ENCODE assay signal across 4 worm cellular contexts in genomic region chrX:9743513-9743914, ce11.
A peak's percentile ranks its signal among the peaks of the same experiment; 100 is the strongest.
TF ChIP-seq lines count a peak whose summit lies in the region.
"Not testable (repeated sequence)": the region's sequence is repeated elsewhere in the genome, so short reads cannot be mapped to it uniquely, and the experiment has no call there.

No protein-coding gene starts in this region.

TF ChIP-seq in whole organism, L2 larva, 48 proteins besides CTCF, POLR2A, EP300 and RAD21 (continues in another document):
- TF ChIP-seq ceh-82 (tag; optimal IDR thresholded peaks at IDR 0.05; lab: Kevin White, UChicago) (peak; percentile 24), sma-9 (GFP tag; optimal IDR thresholded peaks at IDR 0.05; lab: Kevin White, UChicago) (peak; percentile 88), mab-5 (tag; optimal IDR thresholded peaks at IDR 0.05; lab: Kevin White, UChicago) (peak; percentile 56), sem-4 (tag; optimal IDR thresholded peaks at IDR 0.05; lab: Kevin White, UChicago) (peak; percentile 82), F13H6.1 (tag; optimal IDR thresholded peaks at IDR 0.05; lab: Kevin White, UChicago) (peak; percentile 90), zag-1 (tag; optimal IDR thresholded peaks at IDR 0.05; lab: Kevin White, UChicago) (peak; percentile 58), ztf-4 (tag; optimal IDR thresholded peaks at IDR 0.05; lab: Kevin White, UChicago) (peak; percentile 69), unc-55 (GFP tag; optimal IDR thresholded peaks at IDR 0.05; lab: Kevin White, UChicago) (peak; percentile 92), R02D3.7 (tag; optimal IDR thresholded peaks at IDR 0.05; lab: Kevin White, UChicago) (peak; percentile 12), mdl-1 (tag; optimal IDR thresholded peaks at IDR 0.05; lab: Kevin White, UChicago) (peak in 1 of 2 experiments; percentile 58), nhr-10 (tag; optimal IDR thresholded peaks at IDR 0.05; lab: Kevin White, UChicago) (peak; percentile 35), egl-27 (tag; optimal IDR thresholded peaks at IDR 0.05; lab: Kevin White, UChicago) (peak; percentile 87), fos-1 (tag; optimal IDR thresholded peaks at IDR 0.05; lab: Kevin White, UChicago) (peak; percentile 87), C34F6.9 (tag; optimal IDR thresholded peaks at IDR 0.05; lab: Kevin White, UChicago) (peak; percentile 85), lin-11 (tag; optimal IDR thresholded peaks at IDR 0.05; lab: Kevin White, UChicago) (peak; percentile 80), crh-2 (tag; optimal IDR thresholded peaks at IDR 0.05; lab: Kevin White, UChicago) (peak; percentile 83), Y55F3AM.14 (GFP tag; optimal IDR thresholded peaks at IDR 0.05; lab: Kevin White, UChicago) (peak; percentile 88), nhr-237 (tag; optimal IDR thresholded peaks at IDR 0.05; lab: Kevin White, UChicago) (peak; percentile 14), nhr-21 (tag; optimal IDR thresholded peaks at IDR 0.05; lab: Kevin White, UChicago) (peak; percentile 83), nhr-129 (tag; optimal IDR thresholded peaks at IDR 0.05; lab: Kevin White, UChicago) (peak; percentile 92), nhr-11 (tag; optimal IDR thresholded peaks at IDR 0.05; lab: Kevin White, UChicago) (peak; percentile 54), nhr-6 (tag; optimal IDR thresholded peaks at IDR 0.05; lab: Kevin White, UChicago) (peak; percentile 11)
- not testable (repeated sequence) for TF ChIP-seq sma-9 (tag; optimal IDR thresholded peaks at IDR 0.05; lab: Kevin White, UChicago)

TF ChIP-seq in whole organism, L4 larva, 104 proteins besides CTCF, POLR2A, EP300 and RAD21 (continues in another document):
- TF ChIP-seq dmd-8 (GFP tag; IDR thresholded peaks at IDR 0.05; lab: Robert Waterston, UW), result peak; percentile 99
- TF ChIP-seq F37D6.2 (tag; optimal IDR thresholded peaks at IDR 0.05; lab: Kevin White, UChicago), result peak; percentile 86
- peak; percentile 19 for TF ChIP-seq dpl-1 (GFP tag; optimal IDR thresholded peaks at IDR 0.05; lab: Kevin White, UChicago)
- peak; percentile 93 for TF ChIP-seq nhr-42 (GFP tag; IDR thresholded peaks at IDR 0.05; lab: Robert Waterston, UW)
- peak; percentile 98 for TF ChIP-seq ctbp-1 (GFP tag; IDR thresholded peaks at IDR 0.05; lab: Robert Waterston, UW)
- peak; percentile 99 for TF ChIP-seq F26F4.8 (GFP tag; conservative IDR thresholded peaks at IDR 0.05; lab: Robert Waterston, UW)
- TF ChIP-seq cey-2 (tag; optimal IDR thresholded peaks at IDR 0.05; lab: Kevin White, UChicago; ENCODE audit: borderline replicate concordance, insufficient read depth), result peak; percentile 9
- TF ChIP-seq gei-8 (GFP tag; optimal IDR thresholded peaks at IDR 0.05; lab: Kevin White, UChicago), result peak; percentile 91
- TF ChIP-seq set-16 (GFP tag; IDR thresholded peaks at IDR 0.05; lab: Robert Waterston, UW), result peak; percentile 70
- peak; percentile 86 for TF ChIP-seq nhr-48 (tag; optimal IDR thresholded peaks at IDR 0.05; lab: Kevin White, UChicago)
- TF ChIP-seq rbr-2 (tag; optimal IDR thresholded peaks at IDR 0.05; lab: Kevin White, UChicago), result peak; percentile 95
- peak; percentile 98 for TF ChIP-seq tra-1 (GFP tag; IDR thresholded peaks at IDR 0.05; lab: Robert Waterston, UW)
- TF ChIP-seq dmd-6 (GFP tag; IDR thresholded peaks at IDR 0.05; lab: Robert Waterston, UW), result peak; percentile 93
- TF ChIP-seq lim-7 (GFP tag; IDR thresholded peaks at IDR 0.05; lab: Robert Waterston, UW), result peak; percentile 99
- TF ChIP-seq zip-11 (GFP tag; IDR thresholded peaks at IDR 0.05; lab: Robert Waterston, UW), result peak; percentile 89
- TF ChIP-seq fkh-10 (GFP tag; optimal IDR thresholded peaks at IDR 0.05; lab: Kevin White, UChicago), result peak; percentile 84
- TF ChIP-seq nhr-11 (tag; optimal IDR thresholded peaks at IDR 0.05; lab: Kevin White, UChicago), result peak; percentile 78
- TF ChIP-seq nhr-102 (tag; optimal IDR thresholded peaks at IDR 0.05; lab: Kevin White, UChicago), result peak; percentile 92
- TF ChIP-seq unc-62 (GFP tag; optimal IDR thresholded peaks at IDR 0.05 in 1 of 2; lab: Kevin White, UChicago), result peak in 1 of 2 experiments; percentile 96
- not testable (repeated sequence) for TF ChIP-seq unc-62 (tag; optimal IDR thresholded peaks at IDR 0.05; lab: Kevin White, UChicago)
- TF ChIP-seq dmd-9 (GFP tag; IDR thresholded peaks at IDR 0.05; lab: Robert Waterston, UW), result peak; percentile 93
- peak; percentile 84; the same call in 1 of the 2 replicates for TF ChIP-seq tag-97 (GFP tag; IDR thresholded peaks at IDR 0.05; lab: Robert Waterston, UW)

TF ChIP-seq in whole organism, late embryonic, 69 proteins besides CTCF, POLR2A, EP300 and RAD21 (continues in another document):
- TF ChIP-seq che-1 (tag; optimal IDR thresholded peaks at IDR 0.05; lab: Kevin White, UChicago) (peak; percentile 95), eyg-1 (tag; optimal IDR thresholded peaks at IDR 0.05; lab: Kevin White, UChicago) (peak; percentile 97), hlh-30 (tag; optimal IDR thresholded peaks at IDR 0.05; lab: Kevin White, UChicago; ENCODE audit: insufficient read depth) (peak; percentile 43), ceh-24 (tag; optimal IDR thresholded peaks at IDR 0.05; lab: Kevin White, UChicago) (peak; percentile 91), unc-55 (GFP tag; optimal IDR thresholded peaks at IDR 0.05; lab: Kevin White, UChicago) (peak; percentile 5), nhr-232 (tag; optimal IDR thresholded peaks at IDR 0.05; lab: Kevin White, UChicago) (peak; percentile 95), ztf-16 (tag; optimal IDR thresholded peaks at IDR 0.05; lab: Kevin White, UChicago) (peak; percentile 98), hlh-6 (tag; optimal IDR thresholded peaks at IDR 0.05; lab: Kevin White, UChicago) (peak; percentile 99), tbx-2 (tag; optimal IDR thresholded peaks at IDR 0.05; lab: Kevin White, UChicago) (peak; percentile 95), ceh-14 (tag; optimal IDR thresholded peaks at IDR 0.05; lab: Kevin White, UChicago) (peak; percentile 96), unc-86 (tag; optimal IDR thresholded peaks at IDR 0.05; lab: Kevin White, UChicago) (peak; percentile 96), T23F11.4 (GFP tag; optimal IDR thresholded peaks at IDR 0.05; lab: Kevin White, UChicago) (peak; percentile 92), unc-3 (GFP tag; conservative IDR thresholded peaks at IDR 0.05; lab: Robert Waterston, UW) (peak; percentile 98), unc-3 (tag; optimal IDR thresholded peaks at IDR 0.05; lab: Kevin White, UChicago) (peak; percentile 94), elt-4 (tag; optimal IDR thresholded peaks at IDR 0.05; lab: Kevin White, UChicago) (peak; percentile 98), K02D7.2 (tag; optimal IDR thresholded peaks at IDR 0.05; lab: Kevin White, UChicago) (peak; percentile 94), mec-3 (tag; optimal IDR thresholded peaks at IDR 0.05; lab: Kevin White, UChicago; ENCODE audit: borderline replicate concordance) (peak; percentile 86), ttx-3 (tag; optimal IDR thresholded peaks at IDR 0.05; lab: Kevin White, UChicago) (peak; percentile 95), rnt-1 (tag; optimal IDR thresholded peaks at IDR 0.05; lab: Kevin White, UChicago) (peak; percentile 95), syd-9 (tag; optimal IDR thresholded peaks at IDR 0.05; lab: Kevin White, UChicago) (peak; percentile 96), Y22D7AL.16 (tag; optimal IDR thresholded peaks at IDR 0.05; lab: Kevin White, UChicago) (peak; percentile 89), madf-2 (tag; optimal IDR thresholded peaks at IDR 0.05; lab: Kevin White, UChicago) (peak; percentile 95), ref-2 (tag; optimal IDR thresholded peaks at IDR 0.05; lab: Kevin White, UChicago) (peak; percentile 96), ceh-2 (tag; optimal IDR thresholded peaks at IDR 0.05; lab: Kevin White, UChicago) (peak; percentile 93), pqm-1 (tag; optimal IDR thresholded peaks at IDR 0.05; lab: Kevin White, UChicago) (peak; percentile 98)

TF ChIP-seq in whole organism, mixed stage, embryonic, 35 proteins besides CTCF, POLR2A, EP300 and RAD21:
- TF ChIP-seq pha-4 (tag; optimal IDR thresholded peaks at IDR 0.05; lab: Kevin White, UChicago), result peak; percentile 61
- TF ChIP-seq nhr-12 (tag; optimal IDR thresholded peaks at IDR 0.05; lab: Kevin White, UChicago), result peak; percentile 31
- peak; percentile 95 for TF ChIP-seq unc-120 (tag; optimal IDR thresholded peaks at IDR 0.05; lab: Kevin White, UChicago; ENCODE audit: poor library complexity, severe bottlenecking)
- TF ChIP-seq sptf-1 (tag; optimal IDR thresholded peaks at IDR 0.05; lab: Kevin White, UChicago), result peak; percentile 98
- TF ChIP-seq cnd-1 (tag; optimal IDR thresholded peaks at IDR 0.05; lab: Kevin White, UChicago), result peak; percentile 95
- peak; percentile 40 for TF ChIP-seq lin-13 (tag; optimal IDR thresholded peaks at IDR 0.05; lab: Kevin White, UChicago)
- TF ChIP-seq mls-2 (tag; optimal IDR thresholded peaks at IDR 0.05; lab: Kevin White, UChicago), result peak; percentile 98
- TF ChIP-seq ztf-11 (tag; optimal IDR thresholded peaks at IDR 0.05; lab: Kevin White, UChicago), result peak; percentile 56
- TF ChIP-seq mep-1 (tag; optimal IDR thresholded peaks at IDR 0.05; lab: Kevin White, UChicago), result peak; percentile 93
- peak; percentile 43 for TF ChIP-seq hlh-1 (tag; optimal IDR thresholded peaks at IDR 0.05; lab: Kevin White, UChicago)
- peak; percentile 69 for TF ChIP-seq blmp-1 (tag; optimal IDR thresholded peaks at IDR 0.05; lab: Kevin White, UChicago)
- peak; percentile 54 for TF ChIP-seq elt-3 (tag; optimal IDR thresholded peaks at IDR 0.05; lab: Kevin White, UChicago)
- TF ChIP-seq nhr-28 (tag; optimal IDR thresholded peaks at IDR 0.05; lab: Kevin White, UChicago), result peak; percentile 84
- TF ChIP-seq flh-1 (GFP tag; optimal IDR thresholded peaks at IDR 0.05; lab: Kevin White, UChicago), result peak; percentile 94
- TF ChIP-seq ceh-43 (GFP tag; optimal IDR thresholded peaks at IDR 0.05; lab: Kevin White, UChicago), result peak; percentile 95
- TF ChIP-seq unc-62 (GFP tag; optimal IDR thresholded peaks at IDR 0.05; lab: Kevin White, UChicago), result peak; percentile 63
- TF ChIP-seq lin-32 (GFP tag; optimal IDR thresholded peaks at IDR 0.05; lab: Kevin White, UChicago), result peak; percentile 92
- TF ChIP-seq drap-1 (GFP tag; optimal IDR thresholded peaks at IDR 0.05; lab: Kevin White, UChicago), result peak; percentile 97
- peak; percentile 96 for TF ChIP-seq ham-2 (GFP tag; optimal IDR thresholded peaks at IDR 0.05; lab: Kevin White, UChicago)
- peak; percentile 95 for TF ChIP-seq sem-2 (GFP tag; optimal IDR thresholded peaks at IDR 0.05; lab: Kevin White, UChicago)
- peak; percentile 96 for TF ChIP-seq M03D4.4 (tag; optimal IDR thresholded peaks at IDR 0.05; lab: Kevin White, UChicago)
- peak; percentile 94 for TF ChIP-seq bed-3 (GFP tag; optimal IDR thresholded peaks at IDR 0.05; lab: Kevin White, UChicago)
- peak; percentile 99 for TF ChIP-seq ceh-83 (GFP tag; optimal IDR thresholded peaks at IDR 0.05; lab: Kevin White, UChicago)
- TF ChIP-seq nhr-237 (tag; optimal IDR thresholded peaks at IDR 0.05; lab: Kevin White, UChicago), result peak; percentile 77
- TF ChIP-seq tbx-8 (GFP tag; optimal IDR thresholded peaks at IDR 0.05; lab: Kevin White, UChicago), result peak; percentile 96
